Fruit fly (Drosophila melanogaster): ENCODE data around the gene CG6733.

The CG6733 gene

dm6 chr3R:23139634-23140010 is 42.1 kb downstream of the CG6733 start:
- TF ChIP-seq pan (optimal IDR thresholded peaks at IDR 0.05) (no peak), usp (GFP tag; optimal IDR thresholded peaks at IDR 0.05) (no peak), psq (optimal IDR thresholded peaks at IDR 0.05) (no peak)

dm6 chr3R:23140280-23140679 is 42.8 kb downstream of the CG6733 start:
- no peak for TF ChIP-seq psq (optimal IDR thresholded peaks at IDR 0.05)
- TF ChIP-seq pan (optimal IDR thresholded peaks at IDR 0.05): no peak
- no peak for TF ChIP-seq EcR (GFP tag; optimal IDR thresholded peaks at IDR 0.05)
- TF ChIP-seq CG8478 (optimal IDR thresholded peaks at IDR 0.05): no peak
- no peak for TF ChIP-seq usp (GFP tag; optimal IDR thresholded peaks at IDR 0.05)
- no peak for TF ChIP-seq Dll (optimal IDR thresholded peaks at IDR 0.05)

dm6 chr3R:23141113-23141512 is 43.6 kb downstream of the CG6733 start:
- TF ChIP-seq usp (GFP tag; optimal IDR thresholded peaks at IDR 0.05): no peak
- TF ChIP-seq pan (optimal IDR thresholded peaks at IDR 0.05): no peak
- TF ChIP-seq psq (optimal IDR thresholded peaks at IDR 0.05): no peak
- TF ChIP-seq EcR (GFP tag; optimal IDR thresholded peaks at IDR 0.05): no peak
- no peak for TF ChIP-seq CG8478 (optimal IDR thresholded peaks at IDR 0.05)
- no peak for TF ChIP-seq Dll (optimal IDR thresholded peaks at IDR 0.05)

- TF ChIP-seq CG8478 (optimal IDR thresholded peaks at IDR 0.05) (peak; percentile 70), psq (optimal IDR thresholded peaks at IDR 0.05) (no peak)
Measured at dm6 chr3R:23141678-23142338, 44.3 kb downstream of the CG6733 start, which contains the start of gene hh. TSS of gene hh (minus strand) at chr3R:23141906.

dm6 chr3R:23143440-23143839 is 45.9 kb downstream of the CG6733 start:
- no peak for TF ChIP-seq pan (optimal IDR thresholded peaks at IDR 0.05)
- TF ChIP-seq usp (GFP tag; optimal IDR thresholded peaks at IDR 0.05): no peak
- TF ChIP-seq EcR (GFP tag; optimal IDR thresholded peaks at IDR 0.05): no peak
- TF ChIP-seq psq (optimal IDR thresholded peaks at IDR 0.05): no peak
- TF ChIP-seq CG8478 (optimal IDR thresholded peaks at IDR 0.05): no peak
- peak; percentile 38 for TF ChIP-seq Dll (optimal IDR thresholded peaks at IDR 0.05)

dm6 chr3R:23144654-23145053 is 47.1 kb downstream of the CG6733 start:
- TF ChIP-seq usp (GFP tag; optimal IDR thresholded peaks at IDR 0.05) (no peak), psq (optimal IDR thresholded peaks at IDR 0.05) (no peak), CG8478 (optimal IDR thresholded peaks at IDR 0.05) (no peak), Dll (optimal IDR thresholded peaks at IDR 0.05) (no peak), pan (optimal IDR thresholded peaks at IDR 0.05) (no peak), EcR (GFP tag; optimal IDR thresholded peaks at IDR 0.05) (no peak)

- no peak for TF ChIP-seq CG8478 (optimal IDR thresholded peaks at IDR 0.05)
- no peak for TF ChIP-seq usp (GFP tag; optimal IDR thresholded peaks at IDR 0.05)
- TF ChIP-seq EcR (GFP tag; optimal IDR thresholded peaks at IDR 0.05): no peak
- TF ChIP-seq psq (optimal IDR thresholded peaks at IDR 0.05): no peak
Measured at dm6 chr3R:23145681-23146080, 48.2 kb downstream of the CG6733 start.

- no peak for TF ChIP-seq EcR (GFP tag; optimal IDR thresholded peaks at IDR 0.05)
- TF ChIP-seq pan (optimal IDR thresholded peaks at IDR 0.05): no peak
Measured at dm6 chr3R:23147058-23147457, 49.5 kb downstream of the CG6733 start.

dm6 chr3R:23147625-23148024 is 50.1 kb downstream of the CG6733 start:
- TF ChIP-seq CG8478 (optimal IDR thresholded peaks at IDR 0.05) (no peak), psq (optimal IDR thresholded peaks at IDR 0.05) (no peak), Dll (optimal IDR thresholded peaks at IDR 0.05) (no peak), EcR (GFP tag; optimal IDR thresholded peaks at IDR 0.05) (no peak), usp (GFP tag; optimal IDR thresholded peaks at IDR 0.05) (no peak), pan (optimal IDR thresholded peaks at IDR 0.05) (no peak)

- TF ChIP-seq CG8478 (optimal IDR thresholded peaks at IDR 0.05): no peak
- no peak for TF ChIP-seq psq (optimal IDR thresholded peaks at IDR 0.05)
- no peak for TF ChIP-seq usp (GFP tag; optimal IDR thresholded peaks at IDR 0.05)
- no peak for TF ChIP-seq EcR (GFP tag; optimal IDR thresholded peaks at IDR 0.05)
Measured at dm6 chr3R:23148433-23148832, 50.9 kb downstream of the CG6733 start.
